Worm (Caenorhabditis elegans) whole organism, mixed stage, embryonic: ENCODE data around the gene oac-21.

Experiments used
- M03D4.4 ChIP-seq: sonication (generic microtip); optimal IDR thresholded peaks from 2 replicates; lab custom pipeline; 2017; ENCODE audit warnings: mild to moderate bottlenecking, missing genetic modification characterization, missing compliant biosample characterization
- bed-3 ChIP-seq: fragments of 200-800 bp; sonication (Bioruptor generic); optimal IDR thresholded peaks from 3 replicates; lab custom pipeline; 2018; ENCODE audit warnings: mild to moderate bottlenecking, missing genetic modification characterization, moderate library complexity, missing compliant biosample characterization
- blmp-1 ChIP-seq: fragments of 150-350 bp; optimal IDR thresholded peaks from 2 replicates; lab custom pipeline; 2014; ENCODE audit warnings: missing biosample characterization, missing genetic modification characterization
- ceh-39 ChIP-seq: fragments of 150-350 bp; optimal IDR thresholded peaks from 2 replicates; lab custom pipeline; 2014; ENCODE audit warnings: missing biosample characterization, missing genetic modification characterization
- ceh-43 ChIP-seq: fragments of 200-800 bp; sonication (Bioruptor generic); optimal IDR thresholded peaks from 2 replicates; lab custom pipeline; 2018; ENCODE audit warnings: mild to moderate bottlenecking, missing genetic modification characterization, moderate library complexity, missing compliant biosample characterization
- ceh-83 ChIP-seq: fragments of 200-800 bp; sonication (Bioruptor generic); optimal IDR thresholded peaks from 2 replicates; lab custom pipeline; 2018; ENCODE audit warnings: mild to moderate bottlenecking, missing genetic modification characterization, missing compliant biosample characterization
- ces-1 ChIP-seq: fragments of 150-350 bp; optimal IDR thresholded peaks from 2 replicates; lab custom pipeline; 2014; ENCODE audit warnings: missing biosample characterization, missing genetic modification reagents, missing genetic modification characterization
- cnd-1 ChIP-seq: fragments of 200-800 bp; sonication (Bioruptor generic); optimal IDR thresholded peaks from 2 replicates; lab custom pipeline; 2018; ENCODE audit warnings: mild to moderate bottlenecking, missing genetic modification characterization, missing compliant biosample characterization
- drap-1 ChIP-seq: fragments of 200-800 bp; sonication (Bioruptor generic); optimal IDR thresholded peaks from 3 replicates; lab custom pipeline; 2018; ENCODE audit warnings: mild to moderate bottlenecking, missing genetic modification characterization, missing compliant biosample characterization
- elt-1 ChIP-seq: sonication (generic microtip); optimal IDR thresholded peaks from 2 replicates; lab custom pipeline; 2017; ENCODE audit warnings: missing genetic modification characterization, mild to moderate bottlenecking, missing compliant biosample characterization, antibody characterized with exemption, moderate library complexity, borderline replicate concordance; ENCODE audit not compliant: insufficient read depth
- elt-3 ChIP-seq: fragments of 150-350 bp; optimal IDR thresholded peaks from 2 replicates; lab custom pipeline; 2014; ENCODE audit warnings: missing biosample characterization, missing genetic modification characterization
- flh-1 ChIP-seq: fragments of 200-800 bp; sonication (Bioruptor generic); optimal IDR thresholded peaks from 2 replicates; lab custom pipeline; 2018; ENCODE audit warnings: mild to moderate bottlenecking, missing genetic modification characterization, moderate library complexity, missing compliant biosample characterization
- ham-2 ChIP-seq: fragments of 200-800 bp; sonication (Bioruptor generic); optimal IDR thresholded peaks from 2 replicates; lab custom pipeline; 2018; ENCODE audit warnings: mild to moderate bottlenecking, missing genetic modification characterization, missing compliant biosample characterization
- hlh-1 ChIP-seq: fragments of 150-350 bp; optimal IDR thresholded peaks from 2 replicates; lab custom pipeline; 2014; ENCODE audit warnings: missing biosample characterization, missing genetic modification reagents, missing genetic modification characterization
- lin-13 ChIP-seq: fragments of 150-350 bp; optimal IDR thresholded peaks from 2 replicates; lab custom pipeline; 2014; ENCODE audit warnings: missing biosample characterization, missing genetic modification characterization
- lin-32 ChIP-seq: fragments of 200-800 bp; sonication (Bioruptor generic); optimal IDR thresholded peaks from 2 replicates; lab custom pipeline; 2018; ENCODE audit warnings: mild to moderate bottlenecking, missing genetic modification characterization, missing compliant biosample characterization
- lsy-2 ChIP-seq: fragments of 150-350 bp; optimal IDR thresholded peaks from 2 replicates; lab custom pipeline; 2014; ENCODE audit warnings: missing biosample characterization, missing genetic modification characterization
- mab-5 ChIP-seq: fragments of 150-350 bp; optimal IDR thresholded peaks from 2 replicates; lab custom pipeline; 2014; ENCODE audit warnings: missing biosample characterization, missing genetic modification characterization
- mep-1 ChIP-seq: fragments of 150-350 bp; optimal IDR thresholded peaks from 2 replicates; lab custom pipeline; 2017; ENCODE audit warnings: missing biosample characterization, missing genetic modification reagents, missing genetic modification characterization, inconsistent platforms
- mls-2 ChIP-seq: sonication (generic microtip); optimal IDR thresholded peaks from 2 replicates; lab custom pipeline; 2016; ENCODE audit warnings: mild to moderate bottlenecking, missing genetic modification characterization, moderate library complexity, missing compliant biosample characterization
- nhr-12 ChIP-seq: fragments of 150-350 bp; optimal IDR thresholded peaks from 2 replicates; lab custom pipeline; 2014; ENCODE audit warnings: missing biosample characterization, missing genetic modification characterization
- nhr-2 ChIP-seq: fragments of 150-350 bp; optimal IDR thresholded peaks from 2 replicates; lab custom pipeline; 2014; ENCODE audit warnings: missing biosample characterization, missing genetic modification characterization
- nhr-237 ChIP-seq: fragments of 150-350 bp; optimal IDR thresholded peaks from 2 replicates; lab custom pipeline; 2014; ENCODE audit warnings: missing biosample characterization, missing genetic modification characterization
- nhr-28 ChIP-seq: fragments of 150-350 bp; optimal IDR thresholded peaks from 2 replicates; lab custom pipeline; 2014; ENCODE audit warnings: missing biosample characterization, missing genetic modification characterization
- nhr-76 ChIP-seq: sonication (generic microtip); optimal IDR thresholded peaks from 2 replicates; lab custom pipeline; 2017; ENCODE audit warnings: missing biosample characterization, missing genetic modification characterization
- pha-4 ChIP-seq: fragments of 150-350 bp; optimal IDR thresholded peaks from 2 replicates; lab custom pipeline; 2018; ENCODE audit warnings: missing biosample characterization, missing genetic modification reagents, missing genetic modification characterization
- sem-2 ChIP-seq: fragments of 200-800 bp; sonication (Bioruptor generic); optimal IDR thresholded peaks from 2 replicates; lab custom pipeline; 2018; ENCODE audit warnings: mild to moderate bottlenecking, missing genetic modification characterization, missing compliant biosample characterization
- snpc-4 ChIP-seq: fragments of 150-350 bp; optimal IDR thresholded peaks from 2 replicates; lab custom pipeline; 2014; ENCODE audit warnings: missing biosample characterization, missing genetic modification characterization
- sptf-1 ChIP-seq: sonication (generic microtip); optimal IDR thresholded peaks from 2 replicates; lab custom pipeline; 2017; ENCODE audit warnings: mild to moderate bottlenecking, missing genetic modification characterization, moderate library complexity, missing compliant biosample characterization
- tbx-8 ChIP-seq: fragments of 200-800 bp; sonication (Bioruptor generic); optimal IDR thresholded peaks from 2 replicates; lab custom pipeline; 2018; ENCODE audit warnings: mild to moderate bottlenecking, missing genetic modification characterization, moderate library complexity, missing compliant biosample characterization
- unc-120 ChIP-seq: sonication (generic microtip); optimal IDR thresholded peaks from 2 replicates; lab custom pipeline; 2017; ENCODE audit warnings: missing genetic modification characterization, missing compliant biosample characterization; ENCODE audit not compliant: poor library complexity, severe bottlenecking
- unc-39 ChIP-seq: fragments of 150-350 bp; optimal IDR thresholded peaks from 2 replicates; lab custom pipeline; 2014; ENCODE audit warnings: missing biosample characterization, missing genetic modification characterization
- unc-62 ChIP-seq: fragments of 150-350 bp; optimal IDR thresholded peaks from 2 replicates; lab custom pipeline; 2014; ENCODE audit warnings: missing biosample characterization, missing genetic modification reagents, missing genetic modification characterization
- zip-8 ChIP-seq: fragments of 150-350 bp; optimal IDR thresholded peaks from 2 replicates; lab custom pipeline; 2014; ENCODE audit warnings: missing biosample characterization, missing genetic modification characterization
- ztf-11 ChIP-seq: fragments of 150-350 bp; optimal IDR thresholded peaks from 2 replicates; lab custom pipeline; 2014; ENCODE audit warnings: missing biosample characterization, missing genetic modification characterization

Gene oac-21

ce11 chrIV:3888963-3889362 lies at the start of gene oac-21:
oac-21 (plus strand) TSS chrIV:3889263.
- TF ChIP-seq hlh-1 (no peak), blmp-1 (tag; lab: Kevin White, UChicago) (no peak), flh-1 (GFP tag; lab: Kevin White, UChicago) (no peak), ceh-43 (GFP tag; lab: Kevin White, UChicago) (no peak), drap-1 (GFP tag; lab: Kevin White, UChicago) (no peak), nhr-237 (tag; lab: Kevin White, UChicago) (no peak), nhr-2 (tag; lab: Kevin White, UChicago) (no peak), lsy-2 (tag; lab: Kevin White, UChicago) (no peak), sem-2 (no peak), snpc-4 (tag; lab: Kevin White, UChicago) (no peak), nhr-12 (tag; lab: Kevin White, UChicago) (no peak), unc-120 (no peak), tbx-8 (GFP tag; lab: Kevin White, UChicago) (no peak), elt-3 (tag; lab: Kevin White, UChicago) (no peak), lin-13 (tag; lab: Kevin White, UChicago) (no peak)

- TF ChIP-seq nhr-76 (tag; lab: Kevin White, UChicago) (no peak), lsy-2 (tag; lab: Kevin White, UChicago) (no peak), snpc-4 (tag; lab: Kevin White, UChicago) (no peak), tbx-8 (GFP tag; lab: Kevin White, UChicago) (no peak), mls-2 (tag; lab: Kevin White, UChicago) (no peak), flh-1 (GFP tag; lab: Kevin White, UChicago) (no peak), ham-2 (no peak), pha-4 (tag; lab: Kevin White, UChicago) (no peak), mab-5 (tag; lab: Kevin White, UChicago) (no peak), ceh-39 (tag; lab: Kevin White, UChicago) (no peak), lin-13 (tag; lab: Kevin White, UChicago) (no peak), nhr-28 (tag; lab: Kevin White, UChicago) (no peak), M03D4.4 (tag; lab: Kevin White, UChicago) (no peak)
- TF ChIP-seq, all 35 proteins: peak for 0
These were observed 49.6 kb upstream of the oac-21 start, which contains the start of gene F28F9.2 for ce11 chrIV:3839420-3839819. F28F9.2 (plus strand) TSS chrIV:3839720.

ce11 chrIV:3840480-3840879 lies 48.6 kb upstream of the oac-21 start:
- TF ChIP-seq cnd-1 (tag; lab: Kevin White, UChicago) (no peak), ces-1 (GFP tag; lab: Kevin White, UChicago) (peak; percentile 90), nhr-2 (tag; lab: Kevin White, UChicago) (peak; percentile 22)

- TF ChIP-seq sem-2 (no peak), ces-1 (GFP tag; lab: Kevin White, UChicago) (peak; percentile 59), nhr-2 (tag; lab: Kevin White, UChicago) (peak; percentile 54)
These were observed 47.5 kb upstream of the oac-21 start for ce11 chrIV:3841607-3842006.

ce11 chrIV:3843019-3843527 lies 46.0 kb upstream of the oac-21 start:
- no peak for TF ChIP-seq bed-3 (GFP tag; lab: Kevin White, UChicago)
- TF ChIP-seq ztf-11, result peak; percentile 13
- no peak for TF ChIP-seq lsy-2 (tag; lab: Kevin White, UChicago)
- TF ChIP-seq blmp-1 (tag; lab: Kevin White, UChicago), result no peak
- no peak for TF ChIP-seq sptf-1 (tag; lab: Kevin White, UChicago)
- peak; percentile 7 for TF ChIP-seq unc-62 (GFP tag; lab: Kevin White, UChicago)
- no peak for TF ChIP-seq mep-1 (tag; lab: Kevin White, UChicago)
- no peak for TF ChIP-seq ceh-39 (tag; lab: Kevin White, UChicago)
- no peak for TF ChIP-seq hlh-1
- no peak for TF ChIP-seq sem-2
- TF ChIP-seq nhr-2 (tag; lab: Kevin White, UChicago), result peak; percentile 96
- no peak for TF ChIP-seq nhr-76 (tag; lab: Kevin White, UChicago)
- TF ChIP-seq lin-13 (tag; lab: Kevin White, UChicago), result no peak
- TF ChIP-seq lin-32, result no peak
- TF ChIP-seq elt-3 (tag; lab: Kevin White, UChicago), result no peak
- TF ChIP-seq cnd-1 (tag; lab: Kevin White, UChicago), result peak; percentile 92
- no peak for TF ChIP-seq M03D4.4 (tag; lab: Kevin White, UChicago)
- no peak for TF ChIP-seq nhr-28 (tag; lab: Kevin White, UChicago)
- TF ChIP-seq drap-1 (GFP tag; lab: Kevin White, UChicago), result no peak
- TF ChIP-seq ceh-83 (GFP tag; lab: Kevin White, UChicago), result no peak
- TF ChIP-seq unc-39 (tag; lab: Kevin White, UChicago), result no peak
- no peak for TF ChIP-seq mab-5 (tag; lab: Kevin White, UChicago)
- no peak for TF ChIP-seq snpc-4 (tag; lab: Kevin White, UChicago)
- no peak for TF ChIP-seq tbx-8 (GFP tag; lab: Kevin White, UChicago)
- no peak for TF ChIP-seq zip-8 (tag; lab: Kevin White, UChicago)
- TF ChIP-seq mls-2 (tag; lab: Kevin White, UChicago), result no peak
- no peak for TF ChIP-seq flh-1 (GFP tag; lab: Kevin White, UChicago)
- TF ChIP-seq ceh-43 (GFP tag; lab: Kevin White, UChicago), result no peak
- TF ChIP-seq ces-1 (GFP tag; lab: Kevin White, UChicago), result no peak
- TF ChIP-seq pha-4 (tag; lab: Kevin White, UChicago), result no peak
- TF ChIP-seq elt-1 (tag; lab: Kevin White, UChicago), result no peak
- TF ChIP-seq ham-2, result no peak
- TF ChIP-seq unc-120, result no peak
- TF ChIP-seq nhr-12 (tag; lab: Kevin White, UChicago), result no peak
